Worm (Caenorhabditis elegans) whole organism, L4 larva: ENCODE measurements around the gene C18A3.11.

ENCODE experiments used
- F49E8.2 ChIP-seq: sonication (generic microtip); optimal IDR thresholded peaks from 2 replicates; lab custom pipeline; 2016; ENCODE audit warnings: missing compliant biosample characterization, mild to moderate bottlenecking, missing genetic modification characterization, borderline replicate concordance
- R02D3.7 ChIP-seq: fragments of 150-350 bp; sonication (generic microtip); optimal IDR thresholded peaks from 3 replicates; lab custom pipeline; 2014; ENCODE audit warnings: missing biosample characterization, missing genetic modification characterization
- Y105C5A.15 ChIP-seq: fragments of 200-800 bp; sonication (Bioruptor generic); IDR thresholded peaks from 2 replicates; pipeline ENCODE4 v1.3.6; 2022; ENCODE audit warnings: missing genetic modification characterization, missing compliant biosample characterization
- ama-1 ChIP-seq: fragments of 150-350 bp; optimal IDR thresholded peaks from 2 replicates; lab custom pipeline; 2014; ENCODE audit warnings: inconsistent platforms, mixed read lengths
- dmd-6 ChIP-seq: fragments of 200-800 bp; sonication (Bioruptor generic); IDR thresholded peaks from 2 replicates; pipeline ENCODE4 v1.3.6; 2022; ENCODE audit warnings: missing genetic modification reagents, missing genetic modification characterization, missing compliant biosample characterization
- dpl-1 ChIP-seq: fragments of 150-350 bp; optimal IDR thresholded peaks from 2 replicates; lab custom pipeline; 2014; ENCODE audit warnings: missing biosample characterization, missing genetic modification reagents, missing genetic modification characterization
- egl-27 ChIP-seq: sonication (generic microtip); optimal IDR thresholded peaks from 3 replicates; lab custom pipeline; 2017; ENCODE audit warnings: missing biosample characterization, missing genetic modification reagents, missing genetic modification characterization
- hlh-30 ChIP-seq: sonication (generic microtip); optimal IDR thresholded peaks from 2 replicates; lab custom pipeline; 2017; ENCODE audit warnings: antibody characterized with exemption, mild to moderate bottlenecking, missing genetic modification characterization, missing compliant biosample characterization; ENCODE audit not compliant: insufficient read depth
- madf-9 ChIP-seq: fragments of 200-800 bp; sonication (Bioruptor generic); conservative IDR thresholded peaks from 2 replicates; pipeline ENCODE4 v1.3.6; 2022; ENCODE audit warnings: missing genetic modification reagents, missing genetic modification characterization, missing compliant biosample characterization
- skn-1 ChIP-seq: fragments of 150-350 bp; optimal IDR thresholded peaks from 2 replicates; lab custom pipeline; 2014; ENCODE audit warnings: missing biosample characterization, missing genetic modification characterization
- ztf-11 ChIP-seq: fragments of 150-350 bp; optimal IDR thresholded peaks from 2 replicates; lab custom pipeline; 2014; ENCODE audit warnings: missing biosample characterization, missing genetic modification characterization

DNA sequence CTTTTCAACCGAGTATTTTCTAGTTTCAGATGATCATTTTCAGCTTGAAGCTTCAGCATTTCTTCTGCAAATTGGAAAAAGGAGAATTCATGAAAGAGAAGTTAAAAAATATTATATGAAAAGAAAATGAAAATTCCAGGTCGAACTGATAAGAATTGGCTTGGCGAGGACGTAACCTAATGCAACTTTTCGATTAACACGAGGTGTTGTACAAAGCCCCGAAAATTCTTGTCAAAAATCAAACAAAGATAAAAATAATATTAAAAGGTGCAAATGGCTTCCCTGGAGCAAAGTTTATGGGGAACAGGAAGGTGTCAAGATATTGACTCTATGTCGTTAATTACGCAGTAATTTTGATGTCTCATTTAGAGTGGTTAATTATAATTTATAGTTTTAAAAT is 13.5 kb downstream of the C18A3.11 start:
- no peak for TF ChIP-seq Y105C5A.15 (GFP tag; lab: Robert Waterston, UW)
- TF ChIP-seq ztf-11 (tag; lab: Kevin White, UChicago): no peak
- TF ChIP-seq dpl-1 (GFP tag; lab: Kevin White, UChicago): no peak
- TF ChIP-seq hlh-30 (tag; lab: Kevin White, UChicago): no peak
- TF ChIP-seq dmd-6 (GFP tag; lab: Robert Waterston, UW): peak; percentile 55
- TF ChIP-seq skn-1 (tag; lab: Kevin White, UChicago): no peak
- TF ChIP-seq ama-1: no peak
- no peak for TF ChIP-seq F49E8.2 (tag; lab: Kevin White, UChicago)
- no peak for TF ChIP-seq madf-9 (GFP tag; lab: Robert Waterston, UW)
- TF ChIP-seq R02D3.7 (tag; lab: Kevin White, UChicago): no peak
- TF ChIP-seq egl-27: no peak
